Worm (Caenorhabditis elegans) whole organism, L3 larva: Measurements from ENCODE around the gene ZK938.3.

Experiments
- ZK546.5 ChIP-seq: sonication (generic microtip); optimal IDR thresholded peaks from 2 replicates; lab custom pipeline; 2017; ENCODE audit warnings: missing biosample characterization, missing genetic modification characterization
- aly-2 ChIP-seq: fragments of 150-350 bp; optimal IDR thresholded peaks from 2 replicates; lab custom pipeline; 2014; ENCODE audit warnings: missing biosample characterization, missing genetic modification characterization
- ama-1 ChIP-seq: fragments of 150-350 bp; optimal IDR thresholded peaks from 2 replicates; lab custom pipeline; 2018
- ceh-16 ChIP-seq: sonication (generic microtip); optimal IDR thresholded peaks from 2 replicates; lab custom pipeline; 2017; ENCODE audit warnings: missing biosample characterization, missing genetic modification characterization
- ceh-28 ChIP-seq: fragments of 150-350 bp; optimal IDR thresholded peaks from 2 replicates; lab custom pipeline; 2014; ENCODE audit warnings: missing biosample characterization, missing genetic modification reagents, missing genetic modification characterization
- ceh-9 ChIP-seq: sonication (generic microtip); optimal IDR thresholded peaks from 2 replicates; lab custom pipeline; 2018; ENCODE audit warnings: missing biosample characterization, missing genetic modification characterization
- daf-12 ChIP-seq: fragments of 150-350 bp; optimal IDR thresholded peaks from 2 replicates; lab custom pipeline; 2014; ENCODE audit warnings: missing biosample characterization, missing genetic modification reagents, missing genetic modification characterization
- egl-27 ChIP-seq: sonication (generic microtip); optimal IDR thresholded peaks from 4 replicates; lab custom pipeline; 2017; ENCODE audit warnings: missing biosample characterization, missing genetic modification reagents, missing genetic modification characterization
- egl-5 ChIP-seq: fragments of 150-350 bp; optimal IDR thresholded peaks from 2 replicates; lab custom pipeline; 2017; ENCODE audit warnings: missing biosample characterization, missing genetic modification reagents, missing genetic modification characterization, inconsistent platforms
- elt-1 ChIP-seq: fragments of 150-350 bp; optimal IDR thresholded peaks from 2 replicates; lab custom pipeline; 2014; ENCODE audit warnings: missing biosample characterization, missing genetic modification characterization
- elt-2 ChIP-seq: sonication (generic microtip); optimal IDR thresholded peaks from 2 replicates; lab custom pipeline; 2016; ENCODE audit warnings: missing genetic modification reagents, mild to moderate bottlenecking, missing genetic modification characterization, missing compliant biosample characterization
- eor-1 ChIP-seq, 2 experiments: fragments of 150-350 bp; optimal IDR thresholded peaks; 2 replicates each; lab custom pipeline; 2014 to 2018; ENCODE audit warnings: missing biosample characterization in 2 of 2, missing genetic modification characterization in 2 of 2
- fkh-10 ChIP-seq: sonication (generic microtip); optimal IDR thresholded peaks from 2 replicates; lab custom pipeline; 2017; ENCODE audit warnings: missing biosample characterization, missing genetic modification reagents, missing genetic modification characterization
- fkh-2 ChIP-seq: fragments of 150-350 bp; optimal IDR thresholded peaks from 2 replicates; lab custom pipeline; 2014; ENCODE audit warnings: missing biosample characterization, missing genetic modification reagents, missing genetic modification characterization
- jun-1 ChIP-seq: fragments of 150-350 bp; optimal IDR thresholded peaks from 2 replicates; lab custom pipeline; 2014; ENCODE audit warnings: missing biosample characterization, missing genetic modification reagents, missing genetic modification characterization
- lin-15B ChIP-seq: fragments of 150-350 bp; optimal IDR thresholded peaks from 2 replicates; lab custom pipeline; 2014; ENCODE audit warnings: missing biosample characterization, missing genetic modification characterization
- lin-39 ChIP-seq: fragments of 150-350 bp; optimal IDR thresholded peaks from 2 replicates; lab custom pipeline; 2018; ENCODE audit warnings: missing biosample characterization, missing genetic modification reagents, missing genetic modification characterization
- lsy-12 ChIP-seq: sonication (generic microtip); optimal IDR thresholded peaks from 2 replicates; lab custom pipeline; 2016; ENCODE audit warnings: mild to moderate bottlenecking, missing genetic modification characterization, missing compliant biosample characterization
- mdl-1 ChIP-seq: fragments of 150-350 bp; optimal IDR thresholded peaks from 2 replicates; lab custom pipeline; 2014; ENCODE audit warnings: missing biosample characterization, missing genetic modification characterization
- mml-1 ChIP-seq: fragments of 150-350 bp; sonication (generic microtip); optimal IDR thresholded peaks from 3 replicates; lab custom pipeline; 2014; ENCODE audit warnings: missing biosample characterization, missing genetic modification characterization
- nfya-1 ChIP-seq: sonication (generic microtip); optimal IDR thresholded peaks from 2 replicates; lab custom pipeline; 2017; ENCODE audit warnings: missing genetic modification characterization, mild to moderate bottlenecking, missing compliant biosample characterization, antibody characterized with exemption, moderate library complexity; ENCODE audit not compliant: insufficient read depth
- nhr-23 ChIP-seq: fragments of 150-350 bp; optimal IDR thresholded peaks from 2 replicates; lab custom pipeline; 2014; ENCODE audit warnings: missing biosample characterization, missing genetic modification reagents, missing genetic modification characterization
- nhr-25 ChIP-seq: sonication (generic microtip); optimal IDR thresholded peaks from 2 replicates; lab custom pipeline; 2017; ENCODE audit warnings: missing biosample characterization, missing genetic modification characterization
- nhr-43 ChIP-seq: sonication (generic microtip); optimal IDR thresholded peaks from 2 replicates; lab custom pipeline; 2016; ENCODE audit warnings: mild to moderate bottlenecking, missing genetic modification characterization, missing compliant biosample characterization; ENCODE audit not compliant: poor library complexity, severe bottlenecking
- nhr-67 ChIP-seq: fragments of 150-350 bp; optimal IDR thresholded peaks from 2 replicates; lab custom pipeline; 2014; ENCODE audit warnings: missing biosample characterization, missing genetic modification characterization
- nhr-76 ChIP-seq: fragments of 150-350 bp; sonication (generic microtip); optimal IDR thresholded peaks from 5 replicates; lab custom pipeline; 2014; ENCODE audit warnings: missing biosample characterization, missing genetic modification characterization
- nhr-77 ChIP-seq: fragments of 150-350 bp; optimal IDR thresholded peaks from 2 replicates; lab custom pipeline; 2014; ENCODE audit warnings: missing biosample characterization, missing genetic modification characterization
- pha-4 ChIP-seq: fragments of 150-350 bp; optimal IDR thresholded peaks from 2 replicates; lab custom pipeline; 2014; ENCODE audit warnings: missing biosample characterization, missing genetic modification reagents, missing genetic modification characterization
- sea-2 ChIP-seq: fragments of 150-350 bp; sonication (generic microtip); optimal IDR thresholded peaks from 4 replicates; lab custom pipeline; 2014; ENCODE audit warnings: missing biosample characterization, missing genetic modification reagents, missing genetic modification characterization
- skn-1 ChIP-seq: fragments of 150-350 bp; optimal IDR thresholded peaks from 2 replicates; lab custom pipeline; 2014; ENCODE audit warnings: missing biosample characterization, missing genetic modification characterization
- snpc-4 ChIP-seq: fragments of 150-350 bp; optimal IDR thresholded peaks from 2 replicates; lab custom pipeline; 2014; ENCODE audit warnings: missing biosample characterization, missing genetic modification characterization
- tbx-2 ChIP-seq: sonication (generic microtip); optimal IDR thresholded peaks from 2 replicates; lab custom pipeline; 2016; ENCODE audit warnings: mild to moderate bottlenecking, missing genetic modification characterization, missing compliant biosample characterization
- unc-39 ChIP-seq: sonication (generic microtip); optimal IDR thresholded peaks from 4 replicates; lab custom pipeline; 2017; ENCODE audit warnings: missing biosample characterization, missing genetic modification characterization
- unc-62 ChIP-seq: fragments of 150-350 bp; sonication (generic microtip); optimal IDR thresholded peaks from 4 replicates; lab custom pipeline; 2014; ENCODE audit warnings: missing biosample characterization, missing genetic modification reagents, missing genetic modification characterization
- ztf-4 ChIP-seq: fragments of 150-350 bp; optimal IDR thresholded peaks from 2 replicates; lab custom pipeline; 2014; ENCODE audit warnings: missing biosample characterization, missing genetic modification characterization

ZK938.3 gene

ce11 chrII:9850945-9851344, 17.2 kb upstream of the ZK938.3 start, which contains the start of gene ZK938.10:
Gene ZK938.10, minus strand, starts transcription at chrII:9851045.
- TF ChIP-seq nhr-76 (tag; lab: Kevin White, UChicago) = no peak
- no peak for TF ChIP-seq fkh-10 (GFP tag; lab: Kevin White, UChicago)
- no peak for TF ChIP-seq elt-2
- no peak for TF ChIP-seq elt-1
- no peak for TF ChIP-seq nhr-67 (tag; lab: Kevin White, UChicago)
- TF ChIP-seq aly-2 (tag; lab: Kevin White, UChicago) = no peak
- no peak for TF ChIP-seq daf-12 (tag; lab: Kevin White, UChicago)
- TF ChIP-seq nhr-23 = no peak
- TF ChIP-seq fkh-2 (tag; lab: Kevin White, UChicago) = no peak
- no peak for TF ChIP-seq sea-2 (GFP tag; lab: Kevin White, UChicago)
- TF ChIP-seq nhr-43 (tag; lab: Kevin White, UChicago) = no peak
- TF ChIP-seq nhr-77 (tag; lab: Kevin White, UChicago) = no peak
- no peak for TF ChIP-seq lin-39 (tag; lab: Kevin White, UChicago)

ce11 chrII:9849497-9849896, 15.7 kb upstream of the ZK938.3 start, which contains the start of gene old-2:
Gene old-2, minus strand, starts transcription at chrII:9849597.
- TF ChIP-seq elt-2 = no peak
- TF ChIP-seq lin-15B (tag; lab: Kevin White, UChicago) = no peak
- no peak for TF ChIP-seq unc-39
- TF ChIP-seq ceh-9 (tag; lab: Kevin White, UChicago) = no peak
- TF ChIP-seq ceh-16 = no peak
- TF ChIP-seq eor-1 (tag; optimal IDR thresholded peaks at IDR 0.05; lab: Kevin White, UChicago) = no peak
- no peak for TF ChIP-seq nhr-43 (tag; lab: Kevin White, UChicago)
- no peak for TF ChIP-seq nhr-23
- no peak for TF ChIP-seq skn-1 (tag; lab: Kevin White, UChicago)
- TF ChIP-seq ZK546.5 (tag; lab: Kevin White, UChicago) = no peak

ce11 chrII:9845239-9845638, 11.5 kb upstream of the ZK938.3 start, which contains the start of gene chil-9:
Gene chil-9, minus strand, starts transcription at chrII:9845339.
- TF ChIP-seq ztf-4 (tag; lab: Kevin White, UChicago) = no peak
- no peak for TF ChIP-seq ama-1
- no peak for TF ChIP-seq tbx-2 (tag; lab: Kevin White, UChicago)
- TF ChIP-seq ceh-28 (tag; lab: Kevin White, UChicago) = no peak
- TF ChIP-seq nhr-23 = no peak
- no peak for TF ChIP-seq skn-1 (tag; lab: Kevin White, UChicago)
- no peak for TF ChIP-seq mdl-1 (tag; lab: Kevin White, UChicago)
- no peak for TF ChIP-seq snpc-4 (tag; lab: Kevin White, UChicago)
- TF ChIP-seq egl-27 (tag; lab: Kevin White, UChicago) = no peak
- TF ChIP-seq nhr-67 (tag; lab: Kevin White, UChicago) = no peak
- TF ChIP-seq aly-2 (tag; lab: Kevin White, UChicago) = no peak
- no peak for TF ChIP-seq ceh-16
- TF ChIP-seq, all 47 proteins: peak for 0

- TF ChIP-seq lsy-12 = no peak
- TF ChIP-seq egl-5 = no peak
- no peak for TF ChIP-seq snpc-4 (tag; lab: Kevin White, UChicago)
- TF ChIP-seq fkh-2 (tag; lab: Kevin White, UChicago) = no peak
- no peak for TF ChIP-seq nhr-43 (tag; lab: Kevin White, UChicago)
- TF ChIP-seq unc-62 = no peak
- no peak for TF ChIP-seq daf-12 (tag; lab: Kevin White, UChicago)
- TF ChIP-seq jun-1 (tag; lab: Kevin White, UChicago) = no peak
- TF ChIP-seq ztf-4 (tag; lab: Kevin White, UChicago) = no peak
- no peak for TF ChIP-seq nfya-1 (tag; lab: Kevin White, UChicago)
- TF ChIP-seq nhr-25 = no peak
- TF ChIP-seq egl-27 (tag; lab: Kevin White, UChicago) = no peak
- TF ChIP-seq pha-4 (tag; lab: Kevin White, UChicago) = no peak
- TF ChIP-seq mml-1 = no peak
These were observed 8.3 kb upstream of the ZK938.3 start, which contains the start of gene rnh-1.2 for ce11 chrII:9841985-9842505. Gene rnh-1.2, minus strand, starts transcription at chrII:9842035.
